Worm (Caenorhabditis elegans) whole organism, midembryonic: ENCODE results near the gene Y71H2AM.20.

Experiments
- T22C8.4 ChIP-seq: fragments of 200-800 bp; sonication (Bioruptor generic); IDR thresholded peaks from 2 replicates; pipeline ENCODE4 v1.3.6; 2022; ENCODE audit warnings: missing genetic modification characterization, missing compliant biosample characterization
- cog-1 ChIP-seq: sonication (generic microtip); optimal IDR thresholded peaks from 2 replicates; lab custom pipeline; 2016; ENCODE audit warnings: missing genetic modification characterization, missing compliant biosample characterization
- flt-1 ChIP-seq: fragments of 200-800 bp; sonication (Bioruptor generic); IDR thresholded peaks from 2 replicates; pipeline ENCODE4 v1.3.6; 2022; ENCODE audit warnings: missing genetic modification characterization, missing compliant biosample characterization
- klf-2 ChIP-seq: fragments of 200-800 bp; sonication (Bioruptor generic); conservative IDR thresholded peaks from 2 replicates; pipeline ENCODE4 v1.3.6; 2022; ENCODE audit warnings: missing genetic modification reagents, missing genetic modification characterization, missing compliant biosample characterization
- med-1 ChIP-seq: sonication (generic microtip); optimal IDR thresholded peaks from 2 replicates; lab custom pipeline; 2017; ENCODE audit warnings: missing genetic modification characterization, mild to moderate bottlenecking, missing compliant biosample characterization, antibody characterized with exemption, missing genetic modification reagents; ENCODE audit not compliant: insufficient read depth
- ref-1 ChIP-seq: fragments of 200-800 bp; sonication (Bioruptor generic); conservative IDR thresholded peaks from 2 replicates; pipeline ENCODE4 v1.3.6; 2022; ENCODE audit warnings: missing genetic modification reagents, missing genetic modification characterization, missing compliant biosample characterization
- tab-1 ChIP-seq: fragments of 200-800 bp; sonication (Bioruptor generic); IDR thresholded peaks from 2 replicates; pipeline ENCODE4 v1.3.6; 2022; ENCODE audit warnings: missing genetic modification characterization, missing compliant biosample characterization
- ztf-23 ChIP-seq: fragments of 200-800 bp; sonication (Bioruptor generic); IDR thresholded peaks from 2 replicates; pipeline ENCODE4 v1.3.6; 2022; ENCODE audit warnings: missing genetic modification reagents, missing genetic modification characterization, missing compliant biosample characterization
- ztf-29 ChIP-seq: fragments of 200-800 bp; sonication (Bioruptor generic); IDR thresholded peaks from 2 replicates; pipeline ENCODE4 v1.3.6; 2022; ENCODE audit warnings: missing genetic modification reagents, missing genetic modification characterization, missing compliant biosample characterization

Gene Y71H2AM.20

DNA sequence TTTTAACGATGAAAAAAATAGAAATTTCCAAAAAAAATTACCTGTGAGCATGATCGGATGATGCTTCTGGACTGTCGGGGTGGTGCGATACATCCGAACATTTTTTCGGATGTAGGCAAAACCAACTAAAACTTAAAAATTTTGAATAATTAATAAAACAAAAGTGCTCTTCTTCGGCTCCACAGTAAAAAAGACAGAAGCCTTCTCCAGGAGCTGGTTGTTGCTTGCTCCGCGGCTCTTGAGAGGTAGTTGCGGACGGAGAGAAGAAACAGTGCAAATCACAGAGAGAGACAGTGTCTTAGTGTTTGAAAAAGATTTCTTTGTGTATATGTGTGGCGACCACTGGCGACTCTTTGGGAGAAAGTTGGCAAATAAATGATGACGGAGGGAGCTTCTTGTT, 29.5 kb downstream of the Y71H2AM.20 start, which contains the start of gene gldi-9:
gldi-9 (minus strand) TSS at position 101 of the 400 bp plus-strand sequence.
- TF ChIP-seq flt-1 (0 out of 2 replicates have a peak, but pooled peaks have one; percentile 35), T22C8.4 (no peak)

DNA sequence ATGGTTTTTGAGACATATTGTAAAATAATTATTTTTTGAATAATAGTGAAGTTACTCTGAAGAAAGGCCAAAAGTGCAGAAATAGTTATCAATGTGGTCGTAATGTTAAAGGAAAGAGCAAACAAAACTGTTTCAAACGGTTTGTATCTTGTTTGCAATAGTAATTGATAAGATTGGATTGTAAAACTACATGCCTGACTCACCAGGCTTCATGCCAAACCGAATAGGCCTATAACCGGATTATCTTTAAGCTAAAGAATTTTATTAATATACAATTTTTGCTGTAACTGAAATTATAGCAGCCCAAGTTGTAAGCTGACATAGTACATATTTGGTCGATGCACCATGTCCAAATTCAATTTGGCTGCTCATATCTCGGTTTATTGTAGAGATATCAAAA, 39.2 kb downstream of the Y71H2AM.20 start, which contains the start of gene Y71H2AM.14:
Y71H2AM.14 (minus strand) TSS at position 101 of the 400 bp plus-strand sequence.
- no peak for TF ChIP-seq tab-1 (GFP tag; lab: Robert Waterston, UW)

ce11 chrIII:2739469-2739868, 46.3 kb downstream of the Y71H2AM.20 start, which contains the start of gene cest-25:
cest-25 (minus strand) TSS chrIII:2739531.
- TF ChIP-seq ztf-23 (GFP tag; lab: Robert Waterston, UW) (no peak), med-1 (no peak), ref-1 (GFP tag; lab: Robert Waterston, UW) (no peak), flt-1 (no peak), cog-1 (tag; lab: Kevin White, UChicago) (no peak), klf-2 (GFP tag; lab: Robert Waterston, UW) (no peak), ztf-29 (GFP tag; lab: Robert Waterston, UW) (no peak)

ce11 chrIII:2733606-2734183, 52.1 kb downstream of the Y71H2AM.20 start, which contains the start of gene Y71H2AM.12:
Y71H2AM.12 (minus strand) TSS chrIII:2734091.
- TF ChIP-seq klf-2 (GFP tag; lab: Robert Waterston, UW), result no peak
- no peak for TF ChIP-seq ref-1 (GFP tag; lab: Robert Waterston, UW)
- TF ChIP-seq tab-1 (GFP tag; lab: Robert Waterston, UW), result no peak
- TF ChIP-seq cog-1 (tag; lab: Kevin White, UChicago), result no peak
- no peak for TF ChIP-seq flt-1
- no peak for TF ChIP-seq T22C8.4
- no peak for TF ChIP-seq med-1
- TF ChIP-seq ztf-29 (GFP tag; lab: Robert Waterston, UW), result no peak
- TF ChIP-seq ztf-23 (GFP tag; lab: Robert Waterston, UW), result no peak
